Worm (Caenorhabditis elegans): ENCODE results near the gene C33A12.4.

DNA sequence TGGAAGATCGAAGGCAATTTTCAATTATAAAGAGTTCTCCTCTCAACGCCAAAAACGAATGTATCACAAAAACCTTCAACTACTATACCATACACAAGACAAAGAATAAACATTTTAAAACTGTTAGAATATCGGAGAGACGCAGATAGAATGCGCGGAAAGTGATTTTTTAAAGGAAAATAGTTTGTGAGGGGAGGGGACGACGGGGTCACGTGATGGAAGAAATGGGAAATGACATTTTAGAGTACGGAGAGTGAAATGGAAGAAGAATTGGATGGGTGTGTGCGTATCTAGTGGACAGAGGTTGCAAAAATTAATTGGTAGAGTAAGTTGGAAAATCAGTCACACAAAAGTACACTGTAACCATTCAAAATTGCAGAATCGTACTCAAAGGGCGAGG, 24.0 kb upstream of the C33A12.4 start:
- TF ChIP-seq fos-1 (tag; optimal IDR thresholded peaks at IDR 0.05) (peak; percentile 23), nhr-12 (tag; optimal IDR thresholded peaks at IDR 0.05) (no peak), lin-39 (tag; optimal IDR thresholded peaks at IDR 0.05) (no peak), unc-62 (GFP tag; optimal IDR thresholded peaks at IDR 0.05) (no peak), zag-1 (tag; optimal IDR thresholded peaks at IDR 0.05) (no peak), lin-35 (GFP tag; optimal IDR thresholded peaks at IDR 0.05) (peak; percentile 9 to 66), lsy-2 (tag; optimal IDR thresholded peaks at IDR 0.05) (peak; percentile 66 to 68)
